Worm (Caenorhabditis elegans) whole organism, L1 larva: ENCODE results near the gene golg-4.

Experiments
- elt-2 ChIP-seq: sonication (generic microtip); optimal IDR thresholded peaks from 2 replicates; lab custom pipeline; 2016; ENCODE audit warnings: missing genetic modification characterization, mild to moderate bottlenecking, inconsistent platforms, missing compliant biosample characterization, missing genetic modification reagents
- lin-35 ChIP-seq, 2 experiments: fragments of 150-350 bp; optimal IDR thresholded peaks; 2 replicates each; lab custom pipeline; 2014; ENCODE audit warnings: missing biosample characterization in 2 of 2, missing genetic modification characterization in 2 of 2, missing genetic modification reagents in 2 of 2
- tlp-1 ChIP-seq: fragments of 150-350 bp; optimal IDR thresholded peaks from 2 replicates; lab custom pipeline; 2014; ENCODE audit warnings: missing biosample characterization, missing genetic modification characterization

Gene golg-4

DNA sequence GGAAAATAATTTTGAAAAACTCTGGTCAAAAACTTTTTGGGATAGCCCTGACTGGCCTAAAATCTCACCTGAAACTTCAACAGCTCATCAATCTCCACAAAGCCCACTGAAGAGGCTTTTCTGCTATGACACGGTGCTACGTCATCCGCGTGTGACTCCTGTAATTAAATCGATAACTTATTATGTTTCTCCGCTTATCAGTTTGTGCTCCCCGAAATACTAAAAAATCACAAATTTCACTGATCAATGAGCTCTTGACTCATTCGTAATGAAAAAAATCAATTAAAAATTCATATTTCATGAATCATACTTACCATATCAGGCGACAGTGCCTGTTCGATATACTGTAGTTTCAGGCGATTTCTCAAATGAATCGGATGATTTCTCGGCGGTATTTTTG lies 69.6 kb downstream of the golg-4 start:
- TF ChIP-seq tlp-1 (tag; lab: Kevin White, UChicago): no peak
- TF ChIP-seq lin-35 (GFP tag; optimal IDR thresholded peaks at IDR 0.05; lab: Kevin White, UChicago): peak in 1 of 2 experiments; percentile 4
- peak; percentile 18 for TF ChIP-seq elt-2 (tag; lab: Kevin White, UChicago)
